Worm (Caenorhabditis elegans) whole organism, L4 larva: ENCODE results near the gene T23F6.3.

Source experiments
- F10B5.3 ChIP-seq: sonication (generic microtip); optimal IDR thresholded peaks from 2 replicates; lab custom pipeline; 2016; ENCODE audit warnings: mild to moderate bottlenecking, missing genetic modification characterization, missing compliant biosample characterization
- F49E8.2 ChIP-seq: sonication (generic microtip); optimal IDR thresholded peaks from 2 replicates; lab custom pipeline; 2016; ENCODE audit warnings: missing compliant biosample characterization, mild to moderate bottlenecking, missing genetic modification characterization, borderline replicate concordance
- T20F7.1 ChIP-seq: fragments of 200-800 bp; sonication (Bioruptor generic); optimal IDR thresholded peaks from 2 replicates; lab custom pipeline; 2018; ENCODE audit warnings: mild to moderate bottlenecking, missing genetic modification characterization, missing compliant biosample characterization
- Y5F2A.4 ChIP-seq: fragments of 200-800 bp; sonication (Bioruptor generic); optimal IDR thresholded peaks from 2 replicates; lab custom pipeline; 2018; ENCODE audit warnings: mild to moderate bottlenecking, missing genetic modification characterization, missing compliant biosample characterization
- Y75B8A.6 ChIP-seq: fragments of 200-800 bp; sonication (Bioruptor generic); IDR thresholded peaks from 2 replicates; pipeline ENCODE4 v1.3.6; 2022; ENCODE audit warnings: missing genetic modification reagents, missing genetic modification characterization, missing compliant biosample characterization
- aly-2 ChIP-seq: sonication (generic microtip); optimal IDR thresholded peaks from 2 replicates; lab custom pipeline; 2018; ENCODE audit warnings: missing biosample characterization, missing genetic modification characterization
- ceh-20 ChIP-seq: fragments of 200-800 bp; sonication (Bioruptor generic); IDR thresholded peaks from 2 replicates; pipeline ENCODE4 v1.3.6; 2022; ENCODE audit warnings: missing genetic modification reagents, missing genetic modification characterization, missing compliant biosample characterization
- ceh-28 ChIP-seq: fragments of 150-350 bp; optimal IDR thresholded peaks from 2 replicates; lab custom pipeline; 2014; ENCODE audit warnings: missing biosample characterization, missing genetic modification reagents, missing genetic modification characterization
- ceh-32 ChIP-seq: sonication (generic microtip); optimal IDR thresholded peaks from 2 replicates; lab custom pipeline; 2016; ENCODE audit warnings: mild to moderate bottlenecking, missing genetic modification characterization, missing compliant biosample characterization; ENCODE audit not compliant: poor library complexity
- ceh-82 ChIP-seq: sonication (generic microtip); optimal IDR thresholded peaks from 2 replicates; lab custom pipeline; 2017; ENCODE audit warnings: missing biosample characterization, missing genetic modification characterization
- dpl-1 ChIP-seq: fragments of 150-350 bp; optimal IDR thresholded peaks from 2 replicates; lab custom pipeline; 2014; ENCODE audit warnings: missing biosample characterization, missing genetic modification reagents, missing genetic modification characterization
- duxl-1 ChIP-seq: sonication (generic microtip); optimal IDR thresholded peaks from 2 replicates; lab custom pipeline; 2016; ENCODE audit warnings: mild to moderate bottlenecking, missing genetic modification characterization, moderate library complexity, missing compliant biosample characterization; ENCODE audit not compliant: poor library complexity
- dve-1 ChIP-seq: sonication (generic microtip); optimal IDR thresholded peaks from 2 replicates; lab custom pipeline; 2017; ENCODE audit warnings: antibody characterized with exemption, mild to moderate bottlenecking, missing genetic modification characterization, missing compliant biosample characterization; ENCODE audit not compliant: insufficient read depth
- fos-1 ChIP-seq: fragments of 150-350 bp; optimal IDR thresholded peaks from 2 replicates; lab custom pipeline; 2014; ENCODE audit warnings: missing biosample characterization, missing genetic modification characterization
- hlh-11 ChIP-seq: fragments of 200-800 bp; sonication (Bioruptor generic); optimal IDR thresholded peaks from 2 replicates; lab custom pipeline; 2018; ENCODE audit warnings: mild to moderate bottlenecking, missing genetic modification characterization, missing compliant biosample characterization
- hmg-1.1 ChIP-seq: fragments of 200-800 bp; sonication (Bioruptor generic); IDR thresholded peaks from 2 replicates; pipeline ENCODE4 v1.3.6; 2022; ENCODE audit warnings: missing genetic modification reagents, missing genetic modification characterization, missing compliant biosample characterization
- jun-1 ChIP-seq: fragments of 150-350 bp; optimal IDR thresholded peaks from 2 replicates; lab custom pipeline; 2014; ENCODE audit warnings: missing biosample characterization, missing genetic modification reagents, missing genetic modification characterization
- lim-7 ChIP-seq: fragments of 200-800 bp; sonication (Bioruptor generic); IDR thresholded peaks from 2 replicates; pipeline ENCODE4 v1.3.6; 2022; ENCODE audit warnings: missing genetic modification characterization, missing compliant biosample characterization
- lin-29 ChIP-seq: fragments of 200-800 bp; sonication (Bioruptor generic); IDR thresholded peaks from 2 replicates; pipeline ENCODE4 v1.3.6; 2022; ENCODE audit warnings: missing genetic modification reagents, missing genetic modification characterization, missing compliant biosample characterization
- lir-3 ChIP-seq: sonication (generic microtip); optimal IDR thresholded peaks from 2 replicates; lab custom pipeline; 2016; ENCODE audit warnings: mild to moderate bottlenecking, missing genetic modification characterization, missing compliant biosample characterization
- lsy-2 ChIP-seq, 2 experiments: fragments of 150-350 bp in 1 of 2; sonication (generic microtip) in 1 of 2; optimal IDR thresholded peaks; 2 replicates each; lab custom pipeline; 2014 to 2017; ENCODE audit warnings: missing biosample characterization in 2 of 2, missing genetic modification characterization in 2 of 2
- madf-5 ChIP-seq, 2 experiments: fragments of 200-800 bp; sonication (Bioruptor generic); IDR thresholded peaks; 2 replicates each; pipeline ENCODE4 v1.3.6; 2022; ENCODE audit warnings: missing compliant biosample characterization in 2 of 2, missing genetic modification characterization in 2 of 2
- madf-9 ChIP-seq: fragments of 200-800 bp; sonication (Bioruptor generic); conservative IDR thresholded peaks from 2 replicates; pipeline ENCODE4 v1.3.6; 2022; ENCODE audit warnings: missing genetic modification reagents, missing genetic modification characterization, missing compliant biosample characterization
- mdl-1 ChIP-seq, 2 experiments: fragments of 150-350 bp in 1 of 2; sonication (generic microtip) in 1 of 2; optimal IDR thresholded peaks; 2 replicates each; lab custom pipeline; 2014 to 2017; ENCODE audit warnings: missing biosample characterization in 2 of 2, missing genetic modification characterization in 2 of 2
- mep-1 ChIP-seq: fragments of 150-350 bp; sonication (generic microtip); optimal IDR thresholded peaks from 3 replicates; lab custom pipeline; 2014; ENCODE audit warnings: missing biosample characterization, missing genetic modification characterization
- mxl-2 ChIP-seq: fragments of 200-800 bp; sonication (Bioruptor generic); conservative IDR thresholded peaks from 2 replicates; pipeline ENCODE4 v1.3.6; 2022; ENCODE audit warnings: missing genetic modification reagents, missing genetic modification characterization, missing compliant biosample characterization
- mxl-3 ChIP-seq: fragments of 200-800 bp; sonication (Bioruptor generic); optimal IDR thresholded peaks from 2 replicates; lab custom pipeline; 2018; ENCODE audit warnings: mild to moderate bottlenecking, missing genetic modification characterization, missing compliant biosample characterization
- nhr-10 ChIP-seq: fragments of 150-350 bp; optimal IDR thresholded peaks from 2 replicates; lab custom pipeline; 2014; ENCODE audit warnings: missing biosample characterization, missing genetic modification characterization
- nhr-102 ChIP-seq: sonication (generic microtip); optimal IDR thresholded peaks from 2 replicates; lab custom pipeline; 2016; ENCODE audit warnings: mild to moderate bottlenecking, missing genetic modification characterization, moderate library complexity, missing compliant biosample characterization
- nhr-237 ChIP-seq: sonication (generic microtip); optimal IDR thresholded peaks from 2 replicates; lab custom pipeline; 2017; ENCODE audit warnings: missing biosample characterization, missing genetic modification characterization
- nhr-28 ChIP-seq: fragments of 150-350 bp; optimal IDR thresholded peaks from 2 replicates; lab custom pipeline; 2014; ENCODE audit warnings: missing biosample characterization, missing genetic modification characterization
- rbr-2 ChIP-seq: sonication (generic microtip); optimal IDR thresholded peaks from 2 replicates; lab custom pipeline; 2016; ENCODE audit warnings: missing genotype, missing genetic modification characterization, missing compliant biosample characterization
- saeg-2 ChIP-seq: fragments of 200-800 bp; sonication (Bioruptor generic); IDR thresholded peaks from 2 replicates; pipeline ENCODE4 v1.3.6; 2022; ENCODE audit warnings: missing genetic modification reagents, missing genetic modification characterization, missing compliant biosample characterization
- tag-97 ChIP-seq: fragments of 200-800 bp; sonication (Bioruptor generic); IDR thresholded peaks from 2 replicates; pipeline ENCODE4 v1.3.6; 2022; ENCODE audit warnings: missing genetic modification characterization, missing compliant biosample characterization
- unc-62 ChIP-seq, 3 experiments: fragments of 150-350 bp in 1 of 3; sonication (generic microtip); optimal IDR thresholded peaks in 2 of 3; peaks in 1 of 3; 1 replicate in 1 of 3; 2 replicates in 2 of 3; lab custom pipeline; 2014 to 2017; ENCODE audit warnings: missing biosample characterization in 3 of 3, missing genetic modification characterization in 3 of 3, missing genetic modification reagents in 3 of 3, missing genotype in 1 of 3
- zag-1 ChIP-seq: fragments of 150-350 bp; optimal IDR thresholded peaks from 2 replicates; lab custom pipeline; 2014; ENCODE audit warnings: missing biosample characterization, missing genetic modification characterization
- zfp-2 ChIP-seq: sonication (generic microtip); optimal IDR thresholded peaks from 2 replicates; lab custom pipeline; 2016; ENCODE audit warnings: mild to moderate bottlenecking, missing genetic modification characterization, missing compliant biosample characterization
- zip-2 ChIP-seq: fragments of 150-350 bp; optimal IDR thresholded peaks from 2 replicates; lab custom pipeline; 2014; ENCODE audit warnings: missing biosample characterization, missing genetic modification characterization
- ztf-11 ChIP-seq: fragments of 150-350 bp; optimal IDR thresholded peaks from 2 replicates; lab custom pipeline; 2014; ENCODE audit warnings: missing biosample characterization, missing genetic modification characterization

The T23F6.3 gene

ce11 chrIV:12715947-12716382 lies 8.6 kb downstream of the T23F6.3 start (continued):
- TF ChIP-seq mep-1 (tag; lab: Kevin White, UChicago) (peak; percentile 64), nhr-237 (tag; lab: Kevin White, UChicago) (no peak)

DNA sequence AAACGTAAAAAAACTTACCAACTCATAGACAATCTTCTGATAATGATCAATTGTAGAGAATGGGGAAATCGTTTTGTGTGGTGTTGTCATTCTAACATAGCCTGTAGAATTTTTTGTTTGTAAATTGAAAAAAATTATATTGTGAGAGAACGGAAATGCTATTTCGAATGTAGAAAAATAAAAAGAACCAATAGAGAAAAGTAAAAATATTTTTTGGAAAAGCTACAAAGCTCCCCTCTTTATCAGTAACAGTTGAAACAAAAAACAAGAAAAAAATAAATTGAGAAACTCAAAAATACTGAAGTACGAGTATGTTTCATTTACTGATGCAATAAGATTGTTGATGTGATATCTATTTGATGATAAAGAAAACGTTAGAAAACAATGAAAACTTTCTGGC lies 12.9 kb downstream of the T23F6.3 start, which contains the start of gene C27D8.3:
Gene C27D8.3 (minus strand): TSS at position 101 of the 400 bp plus-strand sequence.
- TF ChIP-seq mdl-1 (tag; optimal IDR thresholded peaks at IDR 0.05; lab: Kevin White, UChicago) (no peak), jun-1 (no peak), lir-3 (no peak), lin-29 (GFP tag; lab: Robert Waterston, UW) (no peak), duxl-1 (tag; lab: Kevin White, UChicago) (no peak), zag-1 (tag; lab: Kevin White, UChicago) (no peak)

ce11 chrIV:12710996-12711395 lies 13.6 kb downstream of the T23F6.3 start, which contains the start of gene C27D8.2:
Gene C27D8.2, plus strand, starts transcription at chrIV:12711217.
- TF ChIP-seq lsy-2 (tag; optimal IDR thresholded peaks at IDR 0.05; lab: Kevin White, UChicago) (no peak), ceh-20 (GFP tag; lab: Robert Waterston, UW) (no peak), nhr-28 (tag; lab: Kevin White, UChicago) (peak; percentile 85), nhr-10 (no peak), zfp-2 (tag; lab: Kevin White, UChicago) (no peak), ceh-32 (tag; lab: Kevin White, UChicago) (no peak), hmg-1.1 (GFP tag; lab: Robert Waterston, UW) (no peak), lim-7 (GFP tag; lab: Robert Waterston, UW) (no peak), madf-5 (GFP tag; IDR thresholded peaks at IDR 0.05; lab: Robert Waterston, UW) (no peak), mxl-2 (GFP tag; lab: Robert Waterston, UW) (no peak), rbr-2 (tag; lab: Kevin White, UChicago) (no peak), tag-97 (GFP tag; lab: Robert Waterston, UW) (no peak), T20F7.1 (no peak), unc-62 (GFP tag; optimal IDR thresholded peaks at IDR 0.05 in 1 of 2; lab: Kevin White, UChicago) (no peak), unc-62 (tag; optimal IDR thresholded peaks at IDR 0.05; lab: Kevin White, UChicago) (no peak), ceh-28 (tag; lab: Kevin White, UChicago) (no peak), mxl-3 (GFP tag; lab: Kevin White, UChicago) (peak; percentile 92), nhr-102 (tag; lab: Kevin White, UChicago) (no peak), ztf-11 (tag; lab: Kevin White, UChicago) (no peak), aly-2 (tag; lab: Kevin White, UChicago) (no peak), jun-1 (no peak), Y75B8A.6 (GFP tag; lab: Robert Waterston, UW) (no peak), dve-1 (tag; lab: Kevin White, UChicago) (no peak), F49E8.2 (no peak), Y5F2A.4 (no peak), saeg-2 (no peak), mdl-1 (tag; optimal IDR thresholded peaks at IDR 0.05; lab: Kevin White, UChicago) (peak; percentile 12 to 86), fos-1 (tag; lab: Kevin White, UChicago) (no peak), hlh-11 (tag; lab: Kevin White, UChicago) (peak; percentile 44), mep-1 (tag; lab: Kevin White, UChicago) (no peak)

DNA sequence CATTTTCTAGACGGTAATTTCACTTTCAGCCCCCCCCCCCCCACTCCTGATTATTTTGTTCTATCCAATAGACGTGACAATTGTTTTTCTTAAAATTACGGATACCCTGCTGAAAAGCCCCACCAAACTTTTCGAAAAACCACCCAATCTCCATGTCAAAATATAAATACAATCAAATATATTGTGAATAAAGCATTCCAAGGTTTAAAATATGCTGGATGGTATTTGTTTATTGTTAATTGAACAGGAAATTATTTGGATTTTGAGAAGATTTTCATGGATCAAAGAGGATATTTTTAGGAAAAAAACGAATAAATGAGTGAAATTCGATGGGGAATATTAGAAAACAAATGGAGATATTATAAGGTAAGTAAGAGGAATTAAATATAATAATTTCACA lies 20.7 kb downstream of the T23F6.3 start, which contains the start of gene C27D8.4:
Gene C27D8.4 (plus strand): TSS at position 301 of the 400 bp plus-strand sequence.
- TF ChIP-seq fos-1 (tag; lab: Kevin White, UChicago) = no peak
- no peak for TF ChIP-seq mdl-1 (tag; optimal IDR thresholded peaks at IDR 0.05; lab: Kevin White, UChicago)
- TF ChIP-seq zip-2 (tag; lab: Kevin White, UChicago) = no peak
- no peak for TF ChIP-seq duxl-1 (tag; lab: Kevin White, UChicago)
- TF ChIP-seq madf-9 (GFP tag; lab: Robert Waterston, UW) = no peak
- TF ChIP-seq dpl-1 (GFP tag; lab: Kevin White, UChicago) = no peak
- TF ChIP-seq F10B5.3 = no peak
- TF ChIP-seq ceh-82 (tag; lab: Kevin White, UChicago) = no peak
- TF ChIP-seq, all 104 proteins: peak for 0
